Worm (Caenorhabditis elegans) whole organism, early embryonic: ENCODE results near the gene F08A7.1.

Source experiments
- B0310.2 ChIP-seq: sonication (generic microtip); optimal IDR thresholded peaks from 2 replicates; lab custom pipeline; 2016; ENCODE audit warnings: mild to moderate bottlenecking, missing genetic modification characterization, missing compliant biosample characterization
- F13C5.2 ChIP-seq: sonication (generic microtip); optimal IDR thresholded peaks from 2 replicates; lab custom pipeline; 2017; ENCODE audit warnings: mild to moderate bottlenecking, missing genetic modification characterization, inconsistent platforms, missing compliant biosample characterization
- aly-1 ChIP-seq: sonication (generic microtip); optimal IDR thresholded peaks from 2 replicates; lab custom pipeline; 2016; ENCODE audit warnings: missing genetic modification characterization, missing compliant biosample characterization
- ama-1 ChIP-seq: fragments of 150-350 bp; optimal IDR thresholded peaks from 2 replicates; lab custom pipeline; 2014
- ceh-13 ChIP-seq: fragments of 200-800 bp; sonication (Bioruptor generic); optimal IDR thresholded peaks from 2 replicates; lab custom pipeline; 2018; ENCODE audit warnings: mild to moderate bottlenecking, missing genetic modification characterization, missing compliant biosample characterization
- ceh-36 ChIP-seq: sonication (generic microtip); optimal IDR thresholded peaks from 2 replicates; lab custom pipeline; 2016; ENCODE audit warnings: missing genetic modification characterization, inconsistent platforms, missing compliant biosample characterization
- ets-7 ChIP-seq: sonication (generic microtip); optimal IDR thresholded peaks from 2 replicates; lab custom pipeline; 2016; ENCODE audit warnings: missing genotype, missing genetic modification characterization, missing compliant biosample characterization
- flt-1 ChIP-seq: fragments of 200-800 bp; sonication (Bioruptor generic); IDR thresholded peaks from 2 replicates; pipeline ENCODE4 v1.3.6; 2022; ENCODE audit warnings: missing genetic modification characterization, missing compliant biosample characterization
- hmbx-1 ChIP-seq: sonication (generic microtip); optimal IDR thresholded peaks from 2 replicates; lab custom pipeline; 2016; ENCODE audit warnings: mild to moderate bottlenecking, missing genetic modification characterization, missing compliant biosample characterization
- hmg-4 ChIP-seq: fragments of 200-800 bp; sonication (Bioruptor generic); optimal IDR thresholded peaks from 2 replicates; lab custom pipeline; 2018; ENCODE audit warnings: mild to moderate bottlenecking, missing genetic modification characterization, missing compliant biosample characterization
- hnd-1 ChIP-seq: sonication (generic microtip); optimal IDR thresholded peaks from 2 replicates; lab custom pipeline; 2016; ENCODE audit warnings: missing genetic modification characterization, missing compliant biosample characterization
- pes-1 ChIP-seq: fragments of 200-800 bp; sonication (Bioruptor generic); IDR thresholded peaks from 2 replicates; pipeline ENCODE4 v1.3.6; 2022; ENCODE audit warnings: missing genetic modification reagents, missing genetic modification characterization, missing compliant biosample characterization
- scrt-1 ChIP-seq: fragments of 200-800 bp; sonication (Bioruptor generic); IDR thresholded peaks from 2 replicates; pipeline ENCODE4 v1.3.6; 2022; ENCODE audit warnings: missing genetic modification characterization, missing compliant biosample characterization
- sea-1 ChIP-seq: fragments of 200-800 bp; sonication (Bioruptor generic); conservative IDR thresholded peaks from 2 replicates; pipeline ENCODE4 v1.3.6; 2022; ENCODE audit warnings: missing genetic modification characterization, missing compliant biosample characterization
- tbx-11 ChIP-seq: fragments of 200-800 bp; sonication (Bioruptor generic); IDR thresholded peaks from 2 replicates; pipeline ENCODE4 v1.3.6; 2022; ENCODE audit warnings: missing genetic modification characterization, missing compliant biosample characterization
- tbx-37 ChIP-seq: fragments of 200-800 bp; sonication (Bioruptor generic); conservative IDR thresholded peaks from 2 replicates; pipeline ENCODE4 v1.3.6; 2022; ENCODE audit warnings: missing genetic modification reagents, missing genetic modification characterization, missing compliant biosample characterization
- tra-4 ChIP-seq: sonication (generic microtip); optimal IDR thresholded peaks from 2 replicates; lab custom pipeline; 2017; ENCODE audit warnings: missing genetic modification characterization, missing compliant biosample characterization

Gene F08A7.1

ce11 chrIV:17437038-17437437, 3.4 kb upstream of the F08A7.1 start, which contains the start of gene C06A12.8:
TSS of gene C06A12.8 (plus strand) at chrIV:17437338.
- TF ChIP-seq tra-4 (tag; lab: Kevin White, UChicago) (no peak), scrt-1 (GFP tag; lab: Robert Waterston, UW) (no peak), ceh-13 (GFP tag; lab: Kevin White, UChicago) (no peak), ama-1 (lab: Kevin White, UChicago) (no peak), flt-1 (GFP tag; lab: Robert Waterston, UW) (no peak), pes-1 (no peak), ets-7 (tag; lab: Kevin White, UChicago) (no peak), tbx-37 (GFP tag; lab: Robert Waterston, UW) (no peak), tbx-11 (GFP tag; lab: Robert Waterston, UW) (no peak), hnd-1 (tag; lab: Kevin White, UChicago) (no peak), hmbx-1 (tag; lab: Kevin White, UChicago) (no peak), B0310.2 (tag; lab: Kevin White, UChicago) (no peak), hmg-4 (GFP tag; lab: Kevin White, UChicago) (no peak), aly-1 (tag; lab: Kevin White, UChicago) (no peak)

- no peak for TF ChIP-seq ceh-36
- no peak for TF ChIP-seq flt-1 (GFP tag; lab: Robert Waterston, UW)
- TF ChIP-seq scrt-1 (GFP tag; lab: Robert Waterston, UW) = no peak
Observed at ce11 chrIV:17440001-17440400, 406 bp upstream of the F08A7.1 start, which contains the start of gene C06A12.19. TSS of gene C06A12.19 (minus strand) at chrIV:17440101.

ce11 chrIV:17441260-17441659, 853 bp downstream of the F08A7.1 start:
- TF ChIP-seq pes-1 = no peak
- TF ChIP-seq flt-1 (GFP tag; lab: Robert Waterston, UW) = no peak
- TF ChIP-seq tbx-11 (GFP tag; lab: Robert Waterston, UW) = no peak
- no peak for TF ChIP-seq tra-4 (tag; lab: Kevin White, UChicago)

ce11 chrIV:17442503-17442902, 2.1 kb downstream of the F08A7.1 start, which contains the start of gene F11E6.11:
TSS of gene F11E6.11 (plus strand) at chrIV:17442827.
- TF ChIP-seq flt-1 (GFP tag; lab: Robert Waterston, UW) (no peak), sea-1 (GFP tag; lab: Robert Waterston, UW) (no peak), F13C5.2 (tag; lab: Kevin White, UChicago) (no peak), hmbx-1 (tag; lab: Kevin White, UChicago) (no peak), tbx-37 (GFP tag; lab: Robert Waterston, UW) (no peak), pes-1 (no peak), hmg-4 (GFP tag; lab: Kevin White, UChicago) (no peak), B0310.2 (tag; lab: Kevin White, UChicago) (no peak), aly-1 (tag; lab: Kevin White, UChicago) (no peak), tbx-11 (GFP tag; lab: Robert Waterston, UW) (no peak), ceh-13 (GFP tag; lab: Kevin White, UChicago) (no peak), ama-1 (lab: Kevin White, UChicago) (no peak), ets-7 (tag; lab: Kevin White, UChicago) (no peak), hnd-1 (tag; lab: Kevin White, UChicago) (no peak), tra-4 (tag; lab: Kevin White, UChicago) (no peak), ceh-36 (no peak), scrt-1 (GFP tag; lab: Robert Waterston, UW) (no peak)

- TF ChIP-seq scrt-1 (GFP tag; lab: Robert Waterston, UW) (no peak), aly-1 (tag; lab: Kevin White, UChicago) (no peak), ets-7 (tag; lab: Kevin White, UChicago) (no peak), sea-1 (GFP tag; lab: Robert Waterston, UW) (no peak), flt-1 (GFP tag; lab: Robert Waterston, UW) (no peak), F13C5.2 (tag; lab: Kevin White, UChicago) (no peak), B0310.2 (tag; lab: Kevin White, UChicago) (no peak), ama-1 (lab: Kevin White, UChicago) (no peak), tbx-11 (GFP tag; lab: Robert Waterston, UW) (no peak), hmg-4 (GFP tag; lab: Kevin White, UChicago) (no peak), tbx-37 (GFP tag; lab: Robert Waterston, UW) (no peak), hnd-1 (tag; lab: Kevin White, UChicago) (no peak), pes-1 (no peak), hmbx-1 (tag; lab: Kevin White, UChicago) (no peak), ceh-13 (GFP tag; lab: Kevin White, UChicago) (no peak), tra-4 (tag; lab: Kevin White, UChicago) (no peak), ceh-36 (no peak)
Observed at ce11 chrIV:17448319-17448718, 7.9 kb downstream of the F08A7.1 start.

- TF ChIP-seq pes-1 (no peak), ets-7 (tag; lab: Kevin White, UChicago) (no peak), B0310.2 (tag; lab: Kevin White, UChicago) (no peak), scrt-1 (GFP tag; lab: Robert Waterston, UW) (no peak), ceh-36 (no peak), F13C5.2 (tag; lab: Kevin White, UChicago) (no peak), tbx-11 (GFP tag; lab: Robert Waterston, UW) (no peak), tra-4 (tag; lab: Kevin White, UChicago) (no peak), hmg-4 (GFP tag; lab: Kevin White, UChicago) (no peak), hnd-1 (tag; lab: Kevin White, UChicago) (no peak), sea-1 (GFP tag; lab: Robert Waterston, UW) (no peak), ama-1 (lab: Kevin White, UChicago) (no peak), tbx-37 (GFP tag; lab: Robert Waterston, UW) (no peak), hmbx-1 (tag; lab: Kevin White, UChicago) (no peak), ceh-13 (GFP tag; lab: Kevin White, UChicago) (no peak), aly-1 (tag; lab: Kevin White, UChicago) (no peak), flt-1 (GFP tag; lab: Robert Waterston, UW) (no peak)
Observed at ce11 chrIV:17450443-17450842, 10.0 kb downstream of the F08A7.1 start, which contains the start of gene F11E6.8. TSS of gene F11E6.8 (minus strand) at chrIV:17450543.

- TF ChIP-seq scrt-1 (GFP tag; lab: Robert Waterston, UW) = no peak
- TF ChIP-seq ets-7 (tag; lab: Kevin White, UChicago) = no peak
- no peak for TF ChIP-seq hnd-1 (tag; lab: Kevin White, UChicago)
- no peak for TF ChIP-seq ama-1 (lab: Kevin White, UChicago)
- no peak for TF ChIP-seq pes-1
- TF ChIP-seq flt-1 (GFP tag; lab: Robert Waterston, UW) = no peak
- no peak for TF ChIP-seq ceh-36
- no peak for TF ChIP-seq tra-4 (tag; lab: Kevin White, UChicago)
- TF ChIP-seq aly-1 (tag; lab: Kevin White, UChicago) = no peak
- no peak for TF ChIP-seq tbx-11 (GFP tag; lab: Robert Waterston, UW)
- TF ChIP-seq hmg-4 (GFP tag; lab: Kevin White, UChicago) = no peak
- no peak for TF ChIP-seq ceh-13 (GFP tag; lab: Kevin White, UChicago)
- TF ChIP-seq tbx-37 (GFP tag; lab: Robert Waterston, UW) = no peak
- TF ChIP-seq hmbx-1 (tag; lab: Kevin White, UChicago) = no peak
- TF ChIP-seq sea-1 (GFP tag; lab: Robert Waterston, UW) = no peak
- no peak for TF ChIP-seq B0310.2 (tag; lab: Kevin White, UChicago)
Observed at ce11 chrIV:17453200-17453599, 12.8 kb downstream of the F08A7.1 start.
